Worm (Caenorhabditis elegans) whole organism, young adult: ENCODE results near the gene R05H5.7.

Experiments
- B0035.1 ChIP-seq: sonication (generic microtip); optimal IDR thresholded peaks from 2 replicates; lab custom pipeline; 2016; ENCODE audit warnings: missing genetic modification characterization, mild to moderate bottlenecking, missing compliant biosample characterization, missing genotype, missing genetic modification reagents
- B0261.1 ChIP-seq: sonication (generic microtip); optimal IDR thresholded peaks from 2 replicates; lab custom pipeline; 2016; ENCODE audit warnings: mild to moderate bottlenecking, missing genetic modification characterization, moderate library complexity, missing compliant biosample characterization
- cebp-2 ChIP-seq: fragments of 200-800 bp; sonication (Bioruptor generic); IDR thresholded peaks from 2 replicates; pipeline ENCODE4 v1.3.6; 2022; ENCODE audit warnings: missing genetic modification characterization, missing compliant biosample characterization
- him-1 ChIP-seq: sonication (generic microtip); optimal IDR thresholded peaks from 2 replicates; lab custom pipeline; 2016; ENCODE audit warnings: missing genotype, missing genetic modification reagents, missing genetic modification characterization, missing compliant biosample characterization
- hlh-26 ChIP-seq: fragments of 200-800 bp; sonication (Bioruptor generic); conservative IDR thresholded peaks from 2 replicates; pipeline ENCODE4 v1.3.6; 2022; ENCODE audit warnings: missing genetic modification reagents, missing genetic modification characterization, missing compliant biosample characterization
- hsf-1 ChIP-seq: fragments of 200-800 bp; sonication (Bioruptor generic); IDR thresholded peaks from 2 replicates; pipeline ENCODE4 v1.3.6; 2022; ENCODE audit warnings: missing genetic modification reagents, missing genetic modification characterization, missing compliant biosample characterization
- lin-40 ChIP-seq: sonication (generic microtip); optimal IDR thresholded peaks from 2 replicates; lab custom pipeline; 2016; ENCODE audit warnings: missing genetic modification characterization, mild to moderate bottlenecking, missing compliant biosample characterization, missing genotype, missing genetic modification reagents
- snpc-4 ChIP-seq, 5 experiments: fragments of 150-350 bp in 1 of 5; sonication (generic microtip) in 4 of 5; optimal IDR thresholded peaks; 2 replicates each; lab custom pipeline; 2014 to 2018; ENCODE audit warnings: missing genetic modification characterization in 5 of 5, missing biosample characterization in 3 of 5, antibody characterized with exemption in 2 of 5, mild to moderate bottlenecking in 2 of 5, missing compliant biosample characterization in 2 of 5, missing genotype in 2 of 5, moderate library complexity in 2 of 5, missing genetic modification reagents in 1 of 5
- zim-3 ChIP-seq: sonication (generic microtip); optimal IDR thresholded peaks from 2 replicates; lab custom pipeline; 2017; ENCODE audit warnings: mild to moderate bottlenecking, missing genetic modification characterization, moderate library complexity, missing compliant biosample characterization
- ztf-26 ChIP-seq: sonication (generic microtip); optimal IDR thresholded peaks from 2 replicates; lab custom pipeline; 2017; ENCODE audit warnings: missing genetic modification characterization, missing compliant biosample characterization
- ztf-6 ChIP-seq: fragments of 200-800 bp; sonication (Bioruptor generic); IDR thresholded peaks from 2 replicates; pipeline ENCODE4 v1.3.6; 2022; ENCODE audit warnings: missing genetic modification reagents, missing genetic modification characterization, missing compliant biosample characterization

DNA sequence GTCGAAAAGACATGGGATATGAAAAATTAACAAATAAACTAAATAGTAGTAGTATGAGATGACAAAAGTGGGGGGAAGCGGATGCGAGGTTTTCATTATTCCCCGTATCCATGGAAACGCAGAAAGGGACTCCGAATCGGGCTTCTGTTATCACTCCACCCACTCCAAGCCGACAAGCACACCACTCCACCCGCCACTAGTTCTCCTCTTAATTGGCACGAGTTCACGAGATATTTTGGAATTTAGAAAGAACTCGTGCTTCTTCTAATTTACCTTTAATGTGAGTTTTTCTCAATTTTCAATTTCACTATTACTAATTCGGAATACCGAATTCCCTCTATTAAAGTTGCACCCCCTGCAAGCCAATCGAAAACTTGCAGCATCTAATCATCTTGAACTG, 25.9 kb upstream of the R05H5.7 start:
- TF ChIP-seq ztf-26 (tag; lab: Kevin White, UChicago) (no peak), lin-40 (tag; lab: Kevin White, UChicago) (no peak), him-1 (tag; lab: Kevin White, UChicago) (no peak), snpc-4 (GFP tag; optimal IDR thresholded peaks at IDR 0.05; lab: Kevin White, UChicago) (no peak), snpc-4 (tag; optimal IDR thresholded peaks at IDR 0.05; lab: Kevin White, UChicago) (no peak), zim-3 (no peak), B0261.1 (tag; lab: Kevin White, UChicago) (no peak), ztf-6 (no peak), hlh-26 (GFP tag; lab: Robert Waterston, UW) (no peak), hsf-1 (GFP tag; lab: Robert Waterston, UW) (no peak), cebp-2 (GFP tag; lab: Robert Waterston, UW) (no peak), B0035.1 (tag; lab: Kevin White, UChicago) (no peak)
